Worm (Caenorhabditis elegans): ENCODE results near the gene F55G1.1.

Gene F55G1.1

ce11 chrIV:7487554-7488456 is 3.8 kb upstream of the F55G1.1 start, which contains the start of the genes his-60 and his-59:
TSS of gene his-60 (minus strand) at chrIV:7487992.
TSS of gene his-59 (plus strand) at chrIV:7488249.
- TF ChIP-seq nhr-28 (tag; optimal IDR thresholded peaks at IDR 0.05) (no peak), lin-38 (GFP tag; IDR thresholded peaks at IDR 0.05) (peak; percentile 48), nhr-48 (tag; optimal IDR thresholded peaks at IDR 0.05) (peak; percentile 82), lin-13 (GFP tag; optimal IDR thresholded peaks at IDR 0.05) (no peak), nhr-76 (tag; optimal IDR thresholded peaks at IDR 0.05) (no peak), T20F7.1 (GFP tag; optimal IDR thresholded peaks at IDR 0.05) (no peak), nhr-41 (GFP tag; IDR thresholded peaks at IDR 0.05) (no peak), rbr-2 (tag; optimal IDR thresholded peaks at IDR 0.05) (peak; percentile 55), unc-39 (tag; optimal IDR thresholded peaks at IDR 0.05) (no peak), arid-1 (GFP tag; conservative IDR thresholded peaks at IDR 0.05) (peak; percentile 71), Y75B8A.6 (GFP tag; IDR thresholded peaks at IDR 0.05) (no peak), F37D6.2 (tag; optimal IDR thresholded peaks at IDR 0.05) (no peak), ztf-11 (tag; optimal IDR thresholded peaks at IDR 0.05) (no peak), egl-27 (tag; optimal IDR thresholded peaks at IDR 0.05) (no peak), spr-1 (tag; optimal IDR thresholded peaks at IDR 0.05) (no peak), nhr-11 (tag; optimal IDR thresholded peaks at IDR 0.05) (no peak), F10B5.3 (tag; optimal IDR thresholded peaks at IDR 0.05) (no peak), snpc-1.2 (GFP tag; IDR thresholded peaks at IDR 0.05) (peak; percentile 57), zag-1 (tag; optimal IDR thresholded peaks at IDR 0.05) (no peak), duxl-1 (tag; optimal IDR thresholded peaks at IDR 0.05; ENCODE audit: poor library complexity) (no peak), daf-16 (GFP tag; optimal IDR thresholded peaks at IDR 0.05) (no peak), daf-16 (tag; optimal IDR thresholded peaks at IDR 0.05) (peak; percentile 62), F44E2.7 (GFP tag; IDR thresholded peaks at IDR 0.05) (peak; percentile 77; the same call in 1 of the 2 replicates), nhr-237 (tag; optimal IDR thresholded peaks at IDR 0.05) (no peak), lin-1 (GFP tag; IDR thresholded peaks at IDR 0.05) (peak; percentile 37; the same call in 1 of the 2 replicates), zip-2 (tag; optimal IDR thresholded peaks at IDR 0.05) (no peak), lin-29 (GFP tag; IDR thresholded peaks at IDR 0.05) (no peak), zfp-3 (GFP tag; conservative IDR thresholded peaks at IDR 0.05) (no peak), hmg-1.1 (GFP tag; IDR thresholded peaks at IDR 0.05) (peak; percentile 23; the same call in 1 of the 2 replicates), mdt-29 (GFP tag; IDR thresholded peaks at IDR 0.05) (peak; percentile 26; the same call in 1 of the 2 replicates), Y5F2A.4 (GFP tag; optimal IDR thresholded peaks at IDR 0.05) (no peak), ctbp-1 (GFP tag; IDR thresholded peaks at IDR 0.05) (no peak), daf-12 (tag; optimal IDR thresholded peaks at IDR 0.05) (no peak), mes-2 (tag; optimal IDR thresholded peaks at IDR 0.05; ENCODE audit: poor library complexity, severe bottlenecking) (peak; percentile 80), lim-7 (GFP tag; IDR thresholded peaks at IDR 0.05) (peak; percentile 85), mxl-3 (GFP tag; optimal IDR thresholded peaks at IDR 0.05) (no peak), dpl-1 (GFP tag; optimal IDR thresholded peaks at IDR 0.05) (peak; percentile 43), cey-2 (tag; optimal IDR thresholded peaks at IDR 0.05; ENCODE audit: borderline replicate concordance, insufficient read depth) (no peak), egl-43 (GFP tag; IDR thresholded peaks at IDR 0.05) (peak; percentile 77), zip-11 (GFP tag; IDR thresholded peaks at IDR 0.05) (no peak), ceh-28 (tag; optimal IDR thresholded peaks at IDR 0.05) (no peak), nhr-25 (tag; optimal IDR thresholded peaks at IDR 0.05; ENCODE audit: borderline replicate concordance, insufficient read depth) (peak; percentile 27), Y48G9A.11 (GFP tag; IDR thresholded peaks at IDR 0.05) (no peak), nhr-42 (GFP tag; IDR thresholded peaks at IDR 0.05) (peak; percentile 46; the same call in 1 of the 2 replicates), vab-7 (GFP tag; IDR thresholded peaks at IDR 0.05) (peak; percentile 64), saeg-2 (GFP tag; IDR thresholded peaks at IDR 0.05) (no peak), F49E8.2 (tag; optimal IDR thresholded peaks at IDR 0.05; ENCODE audit: borderline replicate concordance) (peak; percentile 89), T26A8.4 (GFP tag; IDR thresholded peaks at IDR 0.05) (no peak), aha-1 (tag) (peak; percentile 51)

Measured in whole organism, L4 larva.